Worm (Caenorhabditis elegans): Measurements from ENCODE around the gene ZK1240.2.

ZK1240.2 gene

ce11 chrII:2300861-2301260 lies 22.3 kb upstream of the ZK1240.2 start, which contains the start of gene B0281.5:
Gene B0281.5 (minus strand): TSS chrII:2300961.
- TF ChIP-seq aha-1 (tag) (peak; percentile 29), ctbp-1 (GFP tag; IDR thresholded peaks at IDR 0.05) (no peak)

- TF ChIP-seq set-16 (GFP tag; IDR thresholded peaks at IDR 0.05): no peak
- TF ChIP-seq jun-1 (tag; optimal IDR thresholded peaks at IDR 0.05): no peak
- TF ChIP-seq nhr-76 (tag; optimal IDR thresholded peaks at IDR 0.05): no peak
- no peak for TF ChIP-seq unc-39 (tag; optimal IDR thresholded peaks at IDR 0.05)
- no peak for TF ChIP-seq sdz-12 (GFP tag; optimal IDR thresholded peaks at IDR 0.05)
- TF ChIP-seq hlh-30 (tag; optimal IDR thresholded peaks at IDR 0.05; ENCODE audit: insufficient read depth): no peak
- TF ChIP-seq pqm-1 (tag; optimal IDR thresholded peaks at IDR 0.05): no peak
- no peak for TF ChIP-seq zag-1 (tag; optimal IDR thresholded peaks at IDR 0.05)
- TF ChIP-seq zfp-2 (tag; optimal IDR thresholded peaks at IDR 0.05): no peak
- no peak for TF ChIP-seq F49E8.2 (tag; optimal IDR thresholded peaks at IDR 0.05; ENCODE audit: borderline replicate concordance)
- TF ChIP-seq ces-1 (GFP tag; optimal IDR thresholded peaks at IDR 0.05): no peak
- TF ChIP-seq nhr-11 (tag; optimal IDR thresholded peaks at IDR 0.05): no peak
- no peak for TF ChIP-seq lin-1 (GFP tag; IDR thresholded peaks at IDR 0.05)
These were observed 20.8 kb upstream of the ZK1240.2 start, which contains the start of gene B0281.6 for ce11 chrII:2302330-2302729. Gene B0281.6 (minus strand): TSS chrII:2302430.

ce11 chrII:2304575-2304974 lies 18.6 kb upstream of the ZK1240.2 start:
- no peak for TF ChIP-seq nhr-6 (tag; optimal IDR thresholded peaks at IDR 0.05)
- no peak for TF ChIP-seq F37D6.2 (tag; optimal IDR thresholded peaks at IDR 0.05)
- peak; percentile 23 for TF ChIP-seq aha-1 (tag)

ce11 chrII:2305507-2305906 lies 17.7 kb upstream of the ZK1240.2 start:
- TF ChIP-seq nhr-28 (tag; optimal IDR thresholded peaks at IDR 0.05) (peak; percentile 61), unc-130 (GFP tag; optimal IDR thresholded peaks at IDR 0.05) (no peak), F49E8.2 (tag; optimal IDR thresholded peaks at IDR 0.05; ENCODE audit: borderline replicate concordance) (no peak), hif-1 (tag; optimal IDR thresholded peaks at IDR 0.05) (no peak), Y5F2A.4 (GFP tag; optimal IDR thresholded peaks at IDR 0.05) (no peak), F37D6.2 (tag; optimal IDR thresholded peaks at IDR 0.05) (no peak), attf-4 (tag; optimal IDR thresholded peaks at IDR 0.05) (no peak), skn-1 (tag; optimal IDR thresholded peaks at IDR 0.05) (no peak), ctbp-1 (GFP tag; IDR thresholded peaks at IDR 0.05) (no peak), mxl-2 (GFP tag; conservative IDR thresholded peaks at IDR 0.05) (no peak), spr-3 (GFP tag; optimal IDR thresholded peaks at IDR 0.05) (no peak), Y75B8A.6 (GFP tag; IDR thresholded peaks at IDR 0.05) (no peak), zip-11 (GFP tag; IDR thresholded peaks at IDR 0.05) (no peak), egl-27 (tag; optimal IDR thresholded peaks at IDR 0.05) (no peak), lin-38 (GFP tag; IDR thresholded peaks at IDR 0.05) (no peak), dve-1 (tag; optimal IDR thresholded peaks at IDR 0.05; ENCODE audit: insufficient read depth) (no peak), vab-7 (GFP tag; IDR thresholded peaks at IDR 0.05) (no peak), aha-1 (tag) (peak; percentile 10), ceh-32 (tag; optimal IDR thresholded peaks at IDR 0.05; ENCODE audit: poor library complexity) (no peak), dmd-6 (GFP tag; IDR thresholded peaks at IDR 0.05) (peak; percentile 10; the same call in 1 of the 2 replicates), lin-1 (GFP tag; IDR thresholded peaks at IDR 0.05) (peak; percentile 26; the same call in 1 of the 2 replicates), dmd-9 (GFP tag; IDR thresholded peaks at IDR 0.05) (no peak), rbr-2 (tag; optimal IDR thresholded peaks at IDR 0.05) (no peak), daf-16 (GFP tag; optimal IDR thresholded peaks at IDR 0.05) (no peak), daf-16 (tag; optimal IDR thresholded peaks at IDR 0.05) (peak; percentile 52), pqm-1 (tag; optimal IDR thresholded peaks at IDR 0.05) (peak; percentile 93), madf-5 (GFP tag; IDR thresholded peaks at IDR 0.05) (no peak), arid-1 (GFP tag; conservative IDR thresholded peaks at IDR 0.05) (no peak)

Data from whole organism, L4 larva.